Fruit fly (Drosophila melanogaster): Measurements from ENCODE around the gene AMPKalpha.

- TF ChIP-seq Gug (GFP tag; IDR thresholded peaks at IDR 0.05) (peak; percentile 10; the same call in 1 of the 2 replicates), vri (GFP tag; optimal IDR thresholded peaks at IDR 0.05) (no peak), CG3919 (GFP tag; optimal IDR thresholded peaks at IDR 0.05) (peak; percentile 70), Sox14 (GFP tag; optimal IDR thresholded peaks at IDR 0.05) (peak; percentile 56), net (GFP tag; optimal IDR thresholded peaks at IDR 0.05) (no peak), fkh (GFP tag; optimal IDR thresholded peaks at IDR 0.05) (no peak), Met (GFP tag; optimal IDR thresholded peaks at IDR 0.05) (no peak), CG6808 (GFP tag; optimal IDR thresholded peaks at IDR 0.05) (no peak), CG8319 (GFP tag; optimal IDR thresholded peaks at IDR 0.05) (peak; percentile 31), OdsH (GFP tag; optimal IDR thresholded peaks at IDR 0.05) (no peak), lz (GFP tag; optimal IDR thresholded peaks at IDR 0.05) (peak; percentile 71)
Observed at dm6 chrX:1370104-1370802, 5.1 kb upstream of the AMPKalpha start, which contains the start of gene ssx.

Data from whole organism, prepupa.